Fruit fly (Drosophila melanogaster) whole organism, embryonic: Measurements from ENCODE around the gene CG11378.

Experiments
- Abd-B ChIP-seq: fragments of 200-800 bp; sonication (Bioruptor generic); optimal IDR thresholded peaks from 2 replicates; lab custom pipeline; 2018; ENCODE audit warnings: missing biosample characterization, mild to moderate bottlenecking, missing genetic modification characterization, moderate library complexity
- Asciz ChIP-seq: fragments of 200-800 bp; sonication (Bioruptor generic); optimal IDR thresholded peaks from 2 replicates; lab custom pipeline; 2017; ENCODE audit warnings: missing biosample characterization, mild to moderate bottlenecking, missing genetic modification characterization, missing genetic modification reagents
- Awh ChIP-seq: fragments of 200-800 bp; sonication (Bioruptor generic); IDR thresholded peaks from 2 replicates; pipeline ENCODE4, ENCODE4 v1.3.6; 2022; ENCODE audit warnings: missing biosample characterization, missing genetic modification characterization
- B-H2 ChIP-seq: fragments of 200-800 bp; sonication (Bioruptor generic); optimal IDR thresholded peaks from 2 replicates; lab custom pipeline; 2018; ENCODE audit warnings: missing biosample characterization, mild to moderate bottlenecking, missing genetic modification characterization
- CG11695 ChIP-seq: fragments of 200-800 bp; sonication (Bioruptor generic); IDR thresholded peaks from 3 replicates; pipeline ENCODE4 v1.3.6; 2022; ENCODE audit warnings: missing biosample characterization, missing genetic modification characterization
- CG12659 ChIP-seq: fragments of 200-800 bp; sonication (Bioruptor generic); optimal IDR thresholded peaks from 3 replicates; lab custom pipeline; 2017; ENCODE audit warnings: mild to moderate bottlenecking, missing biosample characterization, missing genetic modification reagents, missing genetic modification characterization
- CG13123 ChIP-seq: fragments of 200-800 bp; sonication (Bioruptor generic); optimal IDR thresholded peaks from 2 replicates; lab custom pipeline; 2016; ENCODE audit warnings: missing biosample characterization, missing genetic modification characterization
- CG13296 ChIP-seq: fragments of 200-800 bp; sonication (Bioruptor generic); optimal IDR thresholded peaks from 3 replicates; lab custom pipeline; 2018; ENCODE audit warnings: missing biosample characterization, mild to moderate bottlenecking, missing genetic modification characterization
- CG14050 ChIP-seq: fragments of 200-800 bp; sonication (Bioruptor generic); IDR thresholded peaks from 3 replicates; pipeline ENCODE4 v1.3.6; 2022; ENCODE audit warnings: missing biosample characterization, missing genetic modification characterization
- CG14710 ChIP-seq: fragments of 200-800 bp; sonication (Bioruptor generic); optimal IDR thresholded peaks from 3 replicates; lab custom pipeline; 2019; ENCODE audit warnings: missing biosample characterization, mild to moderate bottlenecking, missing genetic modification characterization, moderate library complexity
- CG1602 ChIP-seq: fragments of 200-800 bp; sonication (Bioruptor generic); optimal IDR thresholded peaks from 3 replicates; lab custom pipeline; 2016; ENCODE audit warnings: missing biosample characterization, missing genetic modification characterization
- CG1647 ChIP-seq: fragments of 200-800 bp; sonication (Bioruptor generic); optimal IDR thresholded peaks from 3 replicates; lab custom pipeline; 2016; ENCODE audit warnings: missing biosample characterization, missing genetic modification characterization
- CG2116 ChIP-seq: fragments of 200-800 bp; sonication (Bioruptor generic); optimal IDR thresholded peaks from 3 replicates; lab custom pipeline; 2018; ENCODE audit warnings: missing biosample characterization, mild to moderate bottlenecking, missing genetic modification characterization
- CG2712 ChIP-seq: fragments of 200-800 bp; optimal IDR thresholded peaks from 3 replicates; lab custom pipeline; 2019; ENCODE audit warnings: missing biosample characterization, mild to moderate bottlenecking, missing genetic modification characterization, moderate library complexity
- CG31441 ChIP-seq: fragments of 200-800 bp; sonication (Bioruptor generic); IDR thresholded peaks from 2 replicates; pipeline ENCODE4 v1.3.6; 2022; ENCODE audit warnings: missing biosample characterization, missing genetic modification characterization
- CG32532 ChIP-seq: fragments of 200-800 bp; sonication (Bioruptor generic); IDR thresholded peaks from 2 replicates; pipeline ENCODE4 v1.3.6; 2022; ENCODE audit warnings: missing biosample characterization, missing genetic modification characterization
- CG34224 ChIP-seq: fragments of 200-800 bp; sonication (Bioruptor generic); IDR thresholded peaks from 3 replicates; pipeline ENCODE4 v1.3.6; 2022; ENCODE audit warnings: missing biosample characterization, missing genetic modification characterization; ENCODE audit not compliant: partially characterized antibody
- CG6791 ChIP-seq: fragments of 200-800 bp; sonication (Bioruptor generic); IDR thresholded peaks from 3 replicates; pipeline ENCODE4 v1.3.6; 2022; ENCODE audit warnings: missing biosample characterization, missing genetic modification characterization; ENCODE audit not compliant: partially characterized antibody
- CG6854 ChIP-seq: fragments of 200-800 bp; sonication (Bioruptor generic); optimal IDR thresholded peaks from 3 replicates; lab custom pipeline; 2017; ENCODE audit warnings: missing biosample characterization, mild to moderate bottlenecking, missing genetic modification characterization
- CG7357 ChIP-seq: fragments of 200-800 bp; sonication (Bioruptor generic); IDR thresholded peaks from 3 replicates; pipeline ENCODE4 v1.3.6; 2022; ENCODE audit warnings: missing biosample characterization, missing genetic modification characterization
- CG9215 ChIP-seq: fragments of 200-800 bp; sonication (Bioruptor generic); IDR thresholded peaks from 2 replicates; pipeline ENCODE4 v1.3.6; 2022; ENCODE audit warnings: missing biosample characterization, missing genetic modification characterization
- CG9609 ChIP-seq: fragments of 200-800 bp; sonication (Bioruptor generic); optimal IDR thresholded peaks from 3 replicates; lab custom pipeline; 2016; ENCODE audit warnings: missing biosample characterization, missing genetic modification characterization
- Elba2 ChIP-seq: fragments of 200-800 bp; sonication (Bioruptor generic); optimal IDR thresholded peaks from 3 replicates; lab custom pipeline; 2016; ENCODE audit warnings: missing biosample characterization, missing genetic modification characterization
- Jarid2 ChIP-seq: fragments of 200-800 bp; sonication (Bioruptor generic); optimal IDR thresholded peaks from 3 replicates; lab custom pipeline; 2017; ENCODE audit warnings: mild to moderate bottlenecking, missing biosample characterization, missing genetic modification reagents, missing genetic modification characterization
- Myb ChIP-seq: fragments of 200-800 bp; sonication (Bioruptor generic); optimal IDR thresholded peaks from 2 replicates; lab custom pipeline; 2016; ENCODE audit warnings: missing biosample characterization, missing genetic modification characterization
- Optix ChIP-seq: fragments of 200-800 bp; sonication (Bioruptor generic); IDR thresholded peaks from 3 replicates; pipeline ENCODE4 v1.3.6; 2022; ENCODE audit warnings: missing biosample characterization, missing genetic modification characterization
- Pdp1 ChIP-seq, 2 experiments: fragments of 200-800 bp; sonication (Bioruptor generic); optimal IDR thresholded peaks; 3 replicates each; lab custom pipeline; 2016; ENCODE audit warnings: missing biosample characterization in 2 of 2, missing genetic modification characterization in 2 of 2, mild to moderate bottlenecking in 1 of 2, moderate library complexity in 1 of 2
- Six4 ChIP-seq: fragments of 200-800 bp; sonication (Bioruptor generic); optimal IDR thresholded peaks from 2 replicates; lab custom pipeline; 2016; ENCODE audit warnings: missing biosample characterization, missing genetic modification characterization
- Tbp ChIP-seq: fragments of >200 bp; optimal IDR thresholded peaks from 2 replicates; lab custom pipeline; 2018; ENCODE audit warnings: missing biosample characterization, missing genetic modification characterization
- bab2 ChIP-seq: fragments of 200-800 bp; sonication (Bioruptor generic); optimal IDR thresholded peaks from 2 replicates; lab custom pipeline; 2016; ENCODE audit warnings: missing biosample characterization, missing genetic modification characterization
- btn ChIP-seq: fragments of 200-800 bp; sonication (Bioruptor generic); optimal IDR thresholded peaks from 2 replicates; lab custom pipeline; 2016; ENCODE audit warnings: missing biosample characterization, missing genetic modification characterization
- chif ChIP-seq, 2 experiments: fragments of 200-800 bp; sonication (Bioruptor generic); optimal IDR thresholded peaks; 3 replicates each; lab custom pipeline; 2016; ENCODE audit warnings: missing biosample characterization in 2 of 2, missing genetic modification characterization in 2 of 2
- dmrt99B ChIP-seq: fragments of 200-800 bp; sonication (Bioruptor generic); optimal IDR thresholded peaks from 2 replicates; lab custom pipeline; 2018; ENCODE audit warnings: missing biosample characterization, mild to moderate bottlenecking, missing genetic modification characterization, moderate library complexity
- esg ChIP-seq: fragments of 200-800 bp; sonication (Bioruptor generic); conservative IDR thresholded peaks from 2 replicates; pipeline ENCODE4 v1.3.6; 2022; ENCODE audit warnings: missing biosample characterization, missing genetic modification characterization
- eve ChIP-seq, 2 experiments: fragments of >200 bp; optimal IDR thresholded peaks; 2 replicates each; lab custom pipeline; 2017; ENCODE audit warnings: missing biosample characterization in 2 of 2, missing genetic modification characterization in 2 of 2
- fu2 ChIP-seq: fragments of 200-800 bp; sonication (Bioruptor generic); optimal IDR thresholded peaks from 2 replicates; lab custom pipeline; 2016; ENCODE audit warnings: missing biosample characterization, missing genetic modification characterization
- her ChIP-seq: fragments of 200-800 bp; sonication (Bioruptor generic); optimal IDR thresholded peaks from 2 replicates; lab custom pipeline; 2016; ENCODE audit warnings: missing biosample characterization, missing genetic modification characterization
- kah ChIP-seq: fragments of 200-800 bp; sonication (Bioruptor generic); optimal IDR thresholded peaks from 2 replicates; lab custom pipeline; 2018; ENCODE audit warnings: missing biosample characterization, mild to moderate bottlenecking, missing genetic modification characterization
- lab ChIP-seq: fragments of 200-800 bp; sonication (Bioruptor generic); optimal IDR thresholded peaks from 3 replicates; lab custom pipeline; 2017; ENCODE audit warnings: missing biosample characterization, missing genetic modification characterization, mild to moderate bottlenecking, moderate library complexity, missing genetic modification reagents
- mld ChIP-seq: fragments of 200-800 bp; sonication (Bioruptor generic); IDR thresholded peaks from 3 replicates; pipeline ENCODE4 v1.3.6; 2022; ENCODE audit warnings: missing biosample characterization, missing genetic modification characterization; ENCODE audit not compliant: partially characterized antibody
- nerfin-1 ChIP-seq: fragments of 200-800 bp; sonication (Bioruptor generic); optimal IDR thresholded peaks from 3 replicates; lab custom pipeline; 2019; ENCODE audit warnings: missing biosample characterization, mild to moderate bottlenecking, missing genetic modification characterization, moderate library complexity
- nmo ChIP-seq: fragments of 200-800 bp; sonication (Bioruptor generic); optimal IDR thresholded peaks from 2 replicates; lab custom pipeline; 2018; ENCODE audit warnings: missing biosample characterization, mild to moderate bottlenecking, missing genetic modification characterization, moderate library complexity
- nom ChIP-seq: fragments of 200-800 bp; sonication (Bioruptor generic); optimal IDR thresholded peaks from 2 replicates; lab custom pipeline; 2017; ENCODE audit warnings: missing biosample characterization, missing genetic modification characterization, mild to moderate bottlenecking, moderate library complexity, missing genetic modification reagents
- oc ChIP-seq: fragments of 200-800 bp; sonication (Bioruptor generic); optimal IDR thresholded peaks from 2 replicates; lab custom pipeline; 2018; ENCODE audit warnings: missing biosample characterization, mild to moderate bottlenecking, missing genetic modification characterization, moderate library complexity
- prd ChIP-seq, 3 experiments: fragments of >200 bp in 2 of 3; fragments of 200-800 bp in 1 of 3; sonication (Bioruptor generic) in 1 of 3; optimal IDR thresholded peaks in 2 of 3; IDR thresholded peaks in 1 of 3; 2 replicates in 2 of 3; 3 replicates in 1 of 3; pipeline versions ENCODE4 v1.3.6 to Lab custom; 2017 to 2022; ENCODE audit warnings: missing biosample characterization in 1 of 3, missing genetic modification characterization in 1 of 3
- salm ChIP-seq: fragments of 200-800 bp; sonication (Bioruptor generic); optimal IDR thresholded peaks from 2 replicates; lab custom pipeline; 2018; ENCODE audit warnings: missing biosample characterization, mild to moderate bottlenecking, missing genetic modification characterization
- sima ChIP-seq: fragments of 200-800 bp; sonication (Bioruptor generic); optimal IDR thresholded peaks from 2 replicates; lab custom pipeline; 2016; ENCODE audit warnings: missing biosample characterization, missing genetic modification characterization
- tin ChIP-seq: fragments of 200-800 bp; sonication (Bioruptor generic); optimal IDR thresholded peaks from 3 replicates; lab custom pipeline; 2016; ENCODE audit warnings: missing biosample characterization, missing genetic modification characterization
- trem ChIP-seq: fragments of 200-800 bp; optimal IDR thresholded peaks from 3 replicates; lab custom pipeline; 2019; ENCODE audit warnings: missing biosample characterization, mild to moderate bottlenecking, missing genetic modification characterization, moderate library complexity
- unpg ChIP-seq: fragments of 200-800 bp; sonication (Bioruptor generic); optimal IDR thresholded peaks from 3 replicates; lab custom pipeline; 2018; ENCODE audit warnings: missing biosample characterization, mild to moderate bottlenecking, missing genetic modification characterization, moderate library complexity
- zen2 ChIP-seq: fragments of 200-800 bp; sonication (Bioruptor generic); IDR thresholded peaks from 3 replicates; pipeline ENCODE4 v1.3.6; 2022; ENCODE audit warnings: missing biosample characterization, missing genetic modification characterization; ENCODE audit not compliant: partially characterized antibody

CG11378 gene

dm6 chrX:1135006-1135376 lies 35.6 kb upstream of the CG11378 start (continued):
- peak; percentile 59 for TF ChIP-seq Tbp
- no peak for TF ChIP-seq Six4 (GFP tag; lab: Kevin White, UChicago)
- TF ChIP-seq mld = no peak
- no peak for TF ChIP-seq trem (tag; lab: Kevin White, UChicago)
- no peak for TF ChIP-seq sima (GFP tag; lab: Kevin White, UChicago)
- TF ChIP-seq Pdp1 (GFP tag; optimal IDR thresholded peaks at IDR 0.05; lab: Kevin White, UChicago) = peak; percentile 13 to 37
- no peak for TF ChIP-seq Jarid2 (GFP tag; lab: Kevin White, UChicago)
- TF ChIP-seq Myb (GFP tag; lab: Kevin White, UChicago) = no peak
- no peak for TF ChIP-seq CG9215 (GFP tag; lab: Robert Waterston, UW)
- TF ChIP-seq btn (GFP tag; lab: Kevin White, UChicago) = no peak
- TF ChIP-seq tin (GFP tag; lab: Kevin White, UChicago) = no peak
- TF ChIP-seq CG11695 (GFP tag; lab: Robert Waterston, UW) = peak; percentile 48; the same call in 1 of the 3 replicates
- no peak for TF ChIP-seq kah (GFP tag; lab: Kevin White, UChicago)
- TF ChIP-seq dmrt99B = peak; percentile 19
- TF ChIP-seq lab (GFP tag; lab: Kevin White, UChicago) = peak; percentile 32
- peak; percentile 44 for TF ChIP-seq nom
- peak; percentile 6 for TF ChIP-seq nerfin-1 (tag; lab: Kevin White, UChicago)
- no peak for TF ChIP-seq Optix
- TF ChIP-seq prd (optimal IDR thresholded peaks at IDR 0.05; lab: Kevin White, UChicago) = no peak
- no peak for TF ChIP-seq prd (GFP tag; IDR thresholded peaks at IDR 0.05; lab: Robert Waterston, UW)
- no peak for TF ChIP-seq CG1602 (GFP tag; lab: Kevin White, UChicago)
- peak; percentile 14 for TF ChIP-seq unpg (GFP tag; lab: Kevin White, UChicago)
- no peak for TF ChIP-seq esg (GFP tag; lab: Robert Waterston, UW)
- TF ChIP-seq zen2 = no peak
- TF ChIP-seq CG6791 (GFP tag; lab: Robert Waterston, UW) = no peak
- TF ChIP-seq CG6854 (GFP tag; lab: Kevin White, UChicago) = no peak
- TF ChIP-seq CG7357 (GFP tag; lab: Robert Waterston, UW) = no peak
- TF ChIP-seq CG32532 (GFP tag; lab: Robert Waterston, UW) = no peak
- no peak for TF ChIP-seq CG13123 (GFP tag; lab: Kevin White, UChicago)
- TF ChIP-seq Awh (GFP tag; lab: Robert Waterston, UW) = no peak
- 0 out of 3 replicates have a peak, but pooled peaks have one; percentile 2 for TF ChIP-seq CG34224 (GFP tag; lab: Robert Waterston, UW)
- TF ChIP-seq CG14710 (tag; lab: Kevin White, UChicago) = peak; percentile 14
- no peak for TF ChIP-seq B-H2 (GFP tag; lab: Kevin White, UChicago)
- TF ChIP-seq CG9609 = no peak
- no peak for TF ChIP-seq CG2712
- no peak for TF ChIP-seq Elba2 (GFP tag; lab: Kevin White, UChicago)
- TF ChIP-seq her = no peak
- TF ChIP-seq eve (GFP tag; optimal IDR thresholded peaks at IDR 0.05; lab: Kevin White, UChicago) = no peak
- TF ChIP-seq bab2 (GFP tag; lab: Kevin White, UChicago) = no peak
- TF ChIP-seq CG14050 = no peak
- TF ChIP-seq CG31441 (GFP tag; lab: Robert Waterston, UW) = no peak
- TF ChIP-seq CG2116 (GFP tag; lab: Kevin White, UChicago) = no peak
- peak; percentile 11 for TF ChIP-seq nmo
- no peak for TF ChIP-seq Abd-B (GFP tag; lab: Kevin White, UChicago)
- no peak for TF ChIP-seq CG1647
- TF ChIP-seq oc = no peak
- TF ChIP-seq fu2 (GFP tag; lab: Kevin White, UChicago) = no peak
- peak; percentile 4 for TF ChIP-seq CG12659
- no peak for TF ChIP-seq CG13296 (GFP tag; lab: Kevin White, UChicago)
- TF ChIP-seq salm = no peak
- no peak for TF ChIP-seq Asciz (GFP tag; lab: Kevin White, UChicago)
- peak in 1 of 2 experiments; percentile 8 for TF ChIP-seq chif (GFP tag; optimal IDR thresholded peaks at IDR 0.05; lab: Kevin White, UChicago)
